Fruit fly (Drosophila melanogaster): Measurements from ENCODE around the gene jumu.

jumu gene

dm6 chr3R:10356563-10357363 is 6.8 kb downstream of the jumu start (continued):
- TF ChIP-seq dsx (GFP tag; optimal IDR thresholded peaks at IDR 0.05; ENCODE audit: poor library complexity, severe bottlenecking): peak; percentile 95
- peak; percentile 98 for TF ChIP-seq esn (GFP tag; optimal IDR thresholded peaks at IDR 0.05)
- peak; percentile 87 for TF ChIP-seq Lpt (GFP tag; optimal IDR thresholded peaks at IDR 0.05)
- peak; percentile 93 for TF ChIP-seq CG6792 (GFP tag; optimal IDR thresholded peaks at IDR 0.05)
- peak; percentile 93 for TF ChIP-seq CG7368 (GFP tag; optimal IDR thresholded peaks at IDR 0.05)
- TF ChIP-seq OdsH (GFP tag; optimal IDR thresholded peaks at IDR 0.05): peak; percentile 87
- peak; percentile 81 for TF ChIP-seq CG1621 (tag; optimal IDR thresholded peaks at IDR 0.05)
- TF ChIP-seq salr (GFP tag; optimal IDR thresholded peaks at IDR 0.05): peak; percentile 75 to 95
- TF ChIP-seq CG6808 (GFP tag; optimal IDR thresholded peaks at IDR 0.05): peak; percentile 92
- no peak for TF ChIP-seq eg (GFP tag; IDR thresholded peaks at IDR 0.05)
- peak; percentile 93 for TF ChIP-seq Sox102F (GFP tag; optimal IDR thresholded peaks at IDR 0.05)
- peak; percentile 92 for TF ChIP-seq CG10669 (GFP tag; optimal IDR thresholded peaks at IDR 0.05)
- TF ChIP-seq ss (GFP tag; optimal IDR thresholded peaks at IDR 0.05): peak; percentile 87 to 95
- no peak for TF ChIP-seq CG11294 (GFP tag; IDR thresholded peaks at IDR 0.05)
- TF ChIP-seq svp (GFP tag): peak; percentile 98
- TF ChIP-seq topi (GFP tag; optimal IDR thresholded peaks at IDR 0.05): peak; percentile 94
- TF ChIP-seq CG11902 (GFP tag; optimal IDR thresholded peaks at IDR 0.05): peak; percentile 80
- peak; percentile 93 for TF ChIP-seq Hr4 (GFP tag; optimal IDR thresholded peaks at IDR 0.05)
- peak; percentile 94 for TF ChIP-seq lz (GFP tag; optimal IDR thresholded peaks at IDR 0.05)
- peak; percentile 89 for TF ChIP-seq Ets96B (tag; optimal IDR thresholded peaks at IDR 0.05)
- peak; percentile 92 for TF ChIP-seq cyc (GFP tag; optimal IDR thresholded peaks at IDR 0.05)
- TF ChIP-seq CG15336 (GFP tag; IDR thresholded peaks at IDR 0.05): no peak
- peak; percentile 89 for TF ChIP-seq CG3032 (tag; optimal IDR thresholded peaks at IDR 0.05)
- TF ChIP-seq pdm3 (GFP tag; optimal IDR thresholded peaks at IDR 0.05): peak; percentile 92
- peak; percentile 90 for TF ChIP-seq CG6854 (GFP tag; optimal IDR thresholded peaks at IDR 0.05)
- peak; percentile 86 for TF ChIP-seq Ets21C (GFP tag; optimal IDR thresholded peaks at IDR 0.05)
- peak; percentile 92 for TF ChIP-seq CG32006 (GFP tag; optimal IDR thresholded peaks at IDR 0.05)
- TF ChIP-seq CG4318 (GFP tag; optimal IDR thresholded peaks at IDR 0.05): peak; percentile 76
- peak; percentile 90 for TF ChIP-seq CG8632 (GFP tag; optimal IDR thresholded peaks at IDR 0.05)
- peak; percentile 96 for TF ChIP-seq Met (GFP tag; optimal IDR thresholded peaks at IDR 0.05)
- TF ChIP-seq Smox (GFP tag; optimal IDR thresholded peaks at IDR 0.05): peak; percentile 95
- peak; percentile 92 for TF ChIP-seq CG31627 (GFP tag; optimal IDR thresholded peaks at IDR 0.05)
- no peak for TF ChIP-seq CG6163 (GFP tag; IDR thresholded peaks at IDR 0.05)

- TF ChIP-seq CG11902 (GFP tag; optimal IDR thresholded peaks at IDR 0.05): no peak
- no peak for TF ChIP-seq CG16779 (tag; optimal IDR thresholded peaks at IDR 0.05)
Observed at dm6 chr3R:10357364-10357676, 7.3 kb downstream of the jumu start.

- TF ChIP-seq Sox14 (GFP tag; optimal IDR thresholded peaks at IDR 0.05) (no peak), fkh (GFP tag; optimal IDR thresholded peaks at IDR 0.05) (no peak), Hr39 (GFP tag; optimal IDR thresholded peaks at IDR 0.05) (no peak), Hr38 (GFP tag; optimal IDR thresholded peaks at IDR 0.05) (no peak), Ets96B (tag; optimal IDR thresholded peaks at IDR 0.05) (no peak), CG8119 (GFP tag; IDR thresholded peaks at IDR 0.05) (no peak), salr (GFP tag; optimal IDR thresholded peaks at IDR 0.05) (no peak), CG1621 (tag; optimal IDR thresholded peaks at IDR 0.05) (no peak), CG6276 (GFP tag; optimal IDR thresholded peaks at IDR 0.05) (no peak), Sox15 (GFP tag; optimal IDR thresholded peaks at IDR 0.05) (no peak), pdm3 (GFP tag; optimal IDR thresholded peaks at IDR 0.05) (no peak), CG11762 (GFP tag; optimal IDR thresholded peaks at IDR 0.05; ENCODE audit: insufficient read depth) (no peak), CG3032 (tag; optimal IDR thresholded peaks at IDR 0.05) (no peak), Hr4 (GFP tag; optimal IDR thresholded peaks at IDR 0.05) (no peak)
Observed at dm6 chr3R:10364287-10364686, 14.3 kb downstream of the jumu start.
